Fruit fly (Drosophila melanogaster) whole organism, pupa: ENCODE data around the gene CG8289.

Source experiments
- CG12605 ChIP-seq: fragments of 200-800 bp; sonication (Bioruptor generic); IDR thresholded peaks from 2 replicates; pipeline ENCODE4 v1.3.6; 2022; ENCODE audit warnings: missing biosample characterization, missing genetic modification characterization
- CG17806 ChIP-seq: fragments of 200-800 bp; sonication (Bioruptor generic); optimal IDR thresholded peaks from 2 replicates; lab custom pipeline; 2018; ENCODE audit warnings: missing biosample characterization, mild to moderate bottlenecking, missing genetic modification characterization, moderate library complexity
- CG8301 ChIP-seq: fragments of 200-800 bp; sonication (Bioruptor generic); optimal IDR thresholded peaks from 2 replicates; lab custom pipeline; 2018; ENCODE audit warnings: missing biosample characterization, mild to moderate bottlenecking, missing genetic modification characterization
- EcR ChIP-seq: fragments of 200-800 bp; sonication (Bioruptor generic); optimal IDR thresholded peaks from 3 replicates; lab custom pipeline; 2019; ENCODE audit warnings: missing biosample characterization, missing genetic modification characterization, mild to moderate bottlenecking, moderate library complexity, missing genetic modification reagents
- Ets98B ChIP-seq: fragments of 200-800 bp; sonication (Bioruptor generic); IDR thresholded peaks from 2 replicates; pipeline ENCODE4 v1.3.6; 2022; ENCODE audit warnings: missing biosample characterization, missing genetic modification characterization
- Pif1A ChIP-seq: fragments of 200-800 bp; sonication (Bioruptor generic); optimal IDR thresholded peaks from 3 replicates; lab custom pipeline; 2016; ENCODE audit warnings: missing biosample characterization, missing genetic modification characterization
- Pif1B ChIP-seq: fragments of 200-800 bp; sonication (Bioruptor generic); optimal IDR thresholded peaks from 3 replicates; lab custom pipeline; 2016; ENCODE audit warnings: missing biosample characterization, missing genetic modification characterization
- Snoo ChIP-seq: fragments of 200-800 bp; sonication (Bioruptor generic); optimal IDR thresholded peaks from 3 replicates; lab custom pipeline; 2017; ENCODE audit warnings: missing biosample characterization, mild to moderate bottlenecking, missing genetic modification characterization, inconsistent platforms
- gl ChIP-seq: fragments of 200-800 bp; sonication (Bioruptor generic); optimal IDR thresholded peaks from 2 replicates; lab custom pipeline; 2018; ENCODE audit warnings: missing biosample characterization, mild to moderate bottlenecking, missing genetic modification characterization

dm6 chrX:17636001-17636400 lies at the start of gene CG8289, which contains the start of gene CG5800:
- TF ChIP-seq gl (no peak), Ets98B (no peak), CG8301 (no peak), Snoo (no peak), Pif1B (no peak), EcR (GFP tag; lab: Kevin White, UChicago) (no peak), CG17806 (no peak), CG12605 (no peak), Pif1A (no peak)
